Fruit fly (Drosophila melanogaster) whole organism, embryonic: ENCODE data around the gene Rlb1.

Experiments used
- ATbp ChIP-seq: fragments of 200-800 bp; sonication (Bioruptor generic); optimal IDR thresholded peaks from 2 replicates; lab custom pipeline; 2017; ENCODE audit warnings: missing biosample characterization, mild to moderate bottlenecking, missing genetic modification characterization, missing genetic modification reagents
- Bdp1 ChIP-seq: fragments of 200-800 bp; sonication (Bioruptor generic); optimal IDR thresholded peaks from 3 replicates; lab custom pipeline; 2016; ENCODE audit warnings: missing biosample characterization, missing genetic modification characterization
- CG10209 ChIP-seq: fragments of 200-800 bp; sonication (Bioruptor generic); optimal IDR thresholded peaks from 3 replicates; lab custom pipeline; 2017; ENCODE audit warnings: missing biosample characterization, mild to moderate bottlenecking, missing genetic modification characterization, missing genetic modification reagents
- CG10654 ChIP-seq: fragments of 200-800 bp; sonication (Bioruptor generic); optimal IDR thresholded peaks from 2 replicates; lab custom pipeline; 2016; ENCODE audit warnings: missing biosample characterization, missing genetic modification characterization
- CG14014 ChIP-seq: fragments of 200-800 bp; sonication (Bioruptor generic); IDR thresholded peaks from 2 replicates; pipeline ENCODE4 v1.3.6; 2022; ENCODE audit warnings: missing biosample characterization, missing genetic modification characterization
- CG14050 ChIP-seq: fragments of 200-800 bp; sonication (Bioruptor generic); IDR thresholded peaks from 3 replicates; pipeline ENCODE4 v1.3.6; 2022; ENCODE audit warnings: missing biosample characterization, missing genetic modification characterization
- CG1529 ChIP-seq: fragments of 200-800 bp; sonication (Bioruptor generic); optimal IDR thresholded peaks from 3 replicates; lab custom pipeline; 2018; ENCODE audit warnings: missing biosample characterization, missing genetic modification characterization
- CG15479 ChIP-seq: fragments of 200-800 bp; sonication (Bioruptor generic); optimal IDR thresholded peaks from 3 replicates; lab custom pipeline; 2019; ENCODE audit warnings: missing biosample characterization, mild to moderate bottlenecking, missing genetic modification characterization, moderate library complexity
- CG17328 ChIP-seq: fragments of 200-800 bp; sonication (Bioruptor generic); IDR thresholded peaks from 2 replicates; pipeline ENCODE4 v1.3.6; 2022; ENCODE audit warnings: missing biosample characterization, missing genetic modification characterization
- CG17385 ChIP-seq: fragments of 200-800 bp; sonication (Bioruptor generic); optimal IDR thresholded peaks from 3 replicates; lab custom pipeline; 2018; ENCODE audit warnings: missing biosample characterization, mild to moderate bottlenecking, missing genetic modification characterization
- CG1832 ChIP-seq: fragments of 200-800 bp; sonication (Bioruptor generic); optimal IDR thresholded peaks from 2 replicates; lab custom pipeline; 2017; ENCODE audit warnings: missing biosample characterization, mild to moderate bottlenecking, missing genetic modification characterization, inconsistent platforms
- CG2116 ChIP-seq: fragments of 200-800 bp; sonication (Bioruptor generic); optimal IDR thresholded peaks from 3 replicates; lab custom pipeline; 2018; ENCODE audit warnings: missing biosample characterization, mild to moderate bottlenecking, missing genetic modification characterization
- CG4282 ChIP-seq: fragments of 200-800 bp; sonication (Bioruptor generic); optimal IDR thresholded peaks from 2 replicates; lab custom pipeline; 2016; ENCODE audit warnings: missing biosample characterization, missing genetic modification characterization
- CG4617 ChIP-seq: fragments of 200-800 bp; sonication (Bioruptor generic); optimal IDR thresholded peaks from 3 replicates; lab custom pipeline; 2016; ENCODE audit warnings: missing biosample characterization, missing genetic modification characterization, borderline replicate concordance
- CG7271 ChIP-seq: fragments of 200-800 bp; sonication (Bioruptor generic); optimal IDR thresholded peaks from 2 replicates; lab custom pipeline; 2018; ENCODE audit warnings: missing biosample characterization, mild to moderate bottlenecking, missing genetic modification characterization, moderate library complexity
- CG8281 ChIP-seq: fragments of 200-800 bp; sonication (Bioruptor generic); optimal IDR thresholded peaks from 2 replicates; lab custom pipeline; 2018; ENCODE audit warnings: missing biosample characterization, mild to moderate bottlenecking, missing genetic modification characterization, moderate library complexity
- CG9437 ChIP-seq: fragments of 200-800 bp; sonication (Bioruptor generic); optimal IDR thresholded peaks from 2 replicates; lab custom pipeline; 2018; ENCODE audit warnings: missing biosample characterization, mild to moderate bottlenecking, missing genetic modification characterization
- CG9932 ChIP-seq: fragments of 200-800 bp; sonication (Bioruptor generic); IDR thresholded peaks from 2 replicates; pipeline ENCODE4 v1.3.6; 2022; ENCODE audit warnings: missing biosample characterization, missing genetic modification characterization
- D19A ChIP-seq: fragments of 200-800 bp; optimal IDR thresholded peaks from 3 replicates; lab custom pipeline; 2019; ENCODE audit warnings: missing biosample characterization, mild to moderate bottlenecking, missing genetic modification characterization, moderate library complexity
- Dll ChIP-seq: fragments of 200-800 bp; sonication (Bioruptor generic); IDR thresholded peaks from 4 replicates; pipeline ENCODE4 v1.3.6; 2022; ENCODE audit warnings: missing biosample characterization, missing genetic modification characterization; ENCODE audit not compliant: partially characterized antibody
- Hand ChIP-seq: fragments of 200-800 bp; sonication (Bioruptor generic); optimal IDR thresholded peaks from 2 replicates; lab custom pipeline; 2017; ENCODE audit warnings: mild to moderate bottlenecking, missing biosample characterization, missing genetic modification reagents, missing genetic modification characterization
- Hr78 ChIP-seq, 2 experiments: fragments of 200-800 bp in 1 of 2; fragments of >200 bp in 1 of 2; sonication (Bioruptor generic) in 1 of 2; optimal IDR thresholded peaks; 2 replicates each; lab custom pipeline; 2017 to 2019; ENCODE audit warnings: missing biosample characterization in 2 of 2, missing genetic modification characterization in 2 of 2, mild to moderate bottlenecking in 1 of 2, moderate library complexity in 1 of 2
- Jarid2 ChIP-seq: fragments of 200-800 bp; sonication (Bioruptor generic); optimal IDR thresholded peaks from 3 replicates; lab custom pipeline; 2017; ENCODE audit warnings: mild to moderate bottlenecking, missing biosample characterization, missing genetic modification reagents, missing genetic modification characterization
- Lpt ChIP-seq: fragments of >200 bp; optimal IDR thresholded peaks from 2 replicates; lab custom pipeline; 2018; ENCODE audit warnings: missing biosample characterization, missing genetic modification characterization
- Med ChIP-seq: fragments of 200-800 bp; sonication (Bioruptor generic); peaks from one replicate; lab custom pipeline; 2016; ENCODE audit warnings: missing biosample characterization, missing genetic modification characterization, mild to moderate bottlenecking, inconsistent platforms, moderate library complexity
- Meics ChIP-seq: fragments of 200-800 bp; sonication (Bioruptor generic); optimal IDR thresholded peaks from 2 replicates; lab custom pipeline; 2017; ENCODE audit warnings: missing biosample characterization, mild to moderate bottlenecking, missing genetic modification characterization
- Mes4 ChIP-seq: fragments of 200-800 bp; sonication (Bioruptor generic); optimal IDR thresholded peaks from 2 replicates; lab custom pipeline; 2016; ENCODE audit warnings: missing biosample characterization, missing genetic modification characterization
- Nf-YC ChIP-seq: fragments of 200-800 bp; optimal IDR thresholded peaks from 3 replicates; lab custom pipeline; 2019; ENCODE audit warnings: missing biosample characterization, mild to moderate bottlenecking, missing genetic modification characterization, moderate library complexity
- Oaz ChIP-seq: fragments of 200-800 bp; sonication (Bioruptor generic); IDR thresholded peaks from 2 replicates; pipeline ENCODE4 v1.3.6; 2022; ENCODE audit warnings: missing biosample characterization, missing genetic modification characterization
- Opbp ChIP-seq: fragments of 200-800 bp; sonication (Bioruptor generic); IDR thresholded peaks from 3 replicates; pipeline ENCODE4 v1.3.6; 2022; ENCODE audit warnings: missing biosample characterization, missing genetic modification characterization; ENCODE audit not compliant: partially characterized antibody
- PHDP ChIP-seq: fragments of 200-800 bp; sonication (Bioruptor generic); optimal IDR thresholded peaks from 3 replicates; lab custom pipeline; 2018; ENCODE audit warnings: missing biosample characterization, mild to moderate bottlenecking, missing genetic modification characterization, moderate library complexity
- Tbp ChIP-seq: fragments of >200 bp; optimal IDR thresholded peaks from 2 replicates; lab custom pipeline; 2018; ENCODE audit warnings: missing biosample characterization, missing genetic modification characterization
- ac ChIP-seq: fragments of 200-800 bp; sonication (Bioruptor generic); optimal IDR thresholded peaks from 3 replicates; lab custom pipeline; 2017; ENCODE audit warnings: missing biosample characterization, mild to moderate bottlenecking, missing genetic modification characterization
- ash1 ChIP-seq: fragments of 200-800 bp; sonication (Bioruptor generic); optimal IDR thresholded peaks from 2 replicates; lab custom pipeline; 2018; ENCODE audit warnings: missing biosample characterization, mild to moderate bottlenecking, missing genetic modification characterization
- cg ChIP-seq: fragments of 200-800 bp; sonication (Bioruptor generic); optimal IDR thresholded peaks from 3 replicates; lab custom pipeline; 2019; ENCODE audit warnings: missing biosample characterization, mild to moderate bottlenecking, missing genetic modification characterization, moderate library complexity
- croc ChIP-seq: fragments of 200-800 bp; sonication (Bioruptor generic); conservative IDR thresholded peaks from 3 replicates; pipeline ENCODE4 v1.3.6; 2022; ENCODE audit warnings: missing biosample characterization, missing genetic modification characterization
- cwo ChIP-seq: fragments of 200-800 bp; sonication (Bioruptor generic); optimal IDR thresholded peaks from 3 replicates; lab custom pipeline; 2017; ENCODE audit warnings: missing biosample characterization, missing genetic modification characterization, mild to moderate bottlenecking, moderate library complexity, missing genetic modification reagents
- dati ChIP-seq: fragments of 200-800 bp; sonication (Bioruptor generic); IDR thresholded peaks from 2 replicates; pipeline ENCODE4 v1.3.6; 2022; ENCODE audit warnings: missing biosample characterization, missing genetic modification characterization
- exex ChIP-seq: fragments of 200-800 bp; sonication (Bioruptor generic); optimal IDR thresholded peaks from 4 replicates; lab custom pipeline; 2018; ENCODE audit warnings: missing biosample characterization, mild to moderate bottlenecking, missing genetic modification characterization, moderate library complexity
- fru ChIP-seq: fragments of >200 bp; optimal IDR thresholded peaks from 2 replicates; lab custom pipeline; 2017
- ftz-f1 ChIP-seq: fragments of 200-800 bp; sonication (Bioruptor generic); optimal IDR thresholded peaks from 2 replicates; lab custom pipeline; 2016; ENCODE audit warnings: missing biosample characterization, missing genetic modification characterization
- hbn ChIP-seq: fragments of 200-800 bp; sonication (Bioruptor generic); IDR thresholded peaks from 2 replicates; pipeline ENCODE4 v1.3.6; 2022; ENCODE audit warnings: missing biosample characterization, missing genetic modification characterization; ENCODE audit not compliant: partially characterized antibody
- jing ChIP-seq: fragments of 200-800 bp; sonication (Bioruptor generic); optimal IDR thresholded peaks from 2 replicates; lab custom pipeline; 2018; ENCODE audit warnings: missing biosample characterization, mild to moderate bottlenecking, missing genetic modification characterization
- nmo ChIP-seq: fragments of 200-800 bp; sonication (Bioruptor generic); optimal IDR thresholded peaks from 2 replicates; lab custom pipeline; 2018; ENCODE audit warnings: missing biosample characterization, mild to moderate bottlenecking, missing genetic modification characterization, moderate library complexity
- odd ChIP-seq: fragments of 200-800 bp; sonication (Bioruptor generic); optimal IDR thresholded peaks from 2 replicates; lab custom pipeline; 2017; ENCODE audit warnings: missing biosample characterization, mild to moderate bottlenecking, missing genetic modification characterization
- sob ChIP-seq: fragments of 200-800 bp; sonication (Bioruptor generic); IDR thresholded peaks from 2 replicates; pipeline ENCODE4 v1.3.6; 2022; ENCODE audit warnings: missing biosample characterization, missing genetic modification characterization
- tap ChIP-seq: fragments of 200-800 bp; optimal IDR thresholded peaks from 3 replicates; lab custom pipeline; 2019; ENCODE audit warnings: missing biosample characterization, mild to moderate bottlenecking, missing genetic modification characterization, moderate library complexity
- tgo ChIP-seq: fragments of 200-800 bp; sonication (Bioruptor generic); IDR thresholded peaks from 3 replicates; pipeline ENCODE4 v1.3.6; 2022; ENCODE audit warnings: missing biosample characterization, missing genetic modification characterization
- tll ChIP-seq, 2 experiments: fragments of 200-800 bp in 1 of 2; fragments of >200 bp in 1 of 2; sonication (Bioruptor generic) in 1 of 2; optimal IDR thresholded peaks; 2 replicates each; lab custom pipeline; 2017 to 2019; ENCODE audit warnings: missing biosample characterization in 2 of 2, missing genetic modification characterization in 2 of 2, mild to moderate bottlenecking in 1 of 2, moderate library complexity in 1 of 2

Rlb1 gene

DNA sequence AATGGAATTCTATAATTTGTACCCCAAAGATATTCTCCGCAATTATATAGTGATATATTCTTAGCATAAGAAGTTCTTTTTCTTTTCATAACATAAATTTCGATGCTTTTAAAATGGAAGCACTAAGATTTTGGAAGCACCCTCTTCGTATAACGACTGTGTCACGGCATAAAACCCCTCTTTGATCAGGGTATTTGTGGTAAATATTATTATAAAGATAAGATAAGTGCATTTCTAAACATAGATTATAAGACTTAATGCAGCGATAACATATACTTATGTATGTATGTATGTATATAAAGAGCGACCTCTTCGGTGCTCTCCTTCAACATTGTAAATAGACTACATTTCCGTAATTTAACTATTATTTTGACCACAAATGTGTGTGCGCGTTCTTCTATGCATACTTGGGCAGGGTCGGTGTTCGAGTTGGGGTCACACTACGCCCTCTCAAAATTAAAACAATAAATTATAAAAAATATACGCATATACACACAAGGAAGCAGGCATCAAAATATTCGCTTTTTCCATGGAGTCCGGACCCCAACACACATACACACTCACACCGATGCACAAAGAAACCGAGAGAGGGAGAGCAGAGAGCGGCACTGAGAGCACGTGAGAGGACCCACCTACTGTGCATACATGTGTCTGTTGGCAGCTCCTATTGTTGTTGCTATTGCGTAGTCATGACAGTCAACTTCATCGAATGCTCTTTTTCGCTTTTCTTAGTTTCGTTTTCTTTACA, 37.3 kb downstream of the Rlb1 start (continued):
- TF ChIP-seq CG9437 (GFP tag; lab: Kevin White, UChicago) (peak; percentile 12), ATbp (GFP tag; lab: Kevin White, UChicago) (peak; percentile 27), Lpt (GFP tag; lab: Kevin White, UChicago) (no peak), CG17328 (no peak), CG1529 (GFP tag; lab: Kevin White, UChicago) (no peak), CG9932 (GFP tag; lab: Robert Waterston, UW) (no peak), Nf-YC (tag; lab: Kevin White, UChicago) (no peak), tll (GFP tag; optimal IDR thresholded peaks at IDR 0.05; lab: Kevin White, UChicago) (no peak), Tbp (peak; percentile 44), D19A (tag; lab: Kevin White, UChicago) (peak; percentile 63), odd (peak; percentile 6), Opbp (GFP tag; lab: Robert Waterston, UW) (no peak), CG10209 (GFP tag; lab: Kevin White, UChicago) (no peak), Hand (GFP tag; lab: Kevin White, UChicago) (no peak), CG7271 (tag; lab: Kevin White, UChicago) (no peak), Bdp1 (no peak), CG4282 (no peak), dati (GFP tag; lab: Robert Waterston, UW) (no peak), sob (GFP tag; lab: Robert Waterston, UW) (no peak), PHDP (tag; lab: Kevin White, UChicago) (peak; percentile 1), hbn (no peak), tap (peak; percentile 1), CG10654 (GFP tag; lab: Kevin White, UChicago) (no peak), cg (GFP tag; lab: Kevin White, UChicago) (peak; percentile 95), croc (GFP tag; lab: Robert Waterston, UW) (no peak), cwo (GFP tag; lab: Kevin White, UChicago) (no peak), nmo (GFP tag; lab: Kevin White, UChicago) (no peak), tgo (GFP tag; lab: Robert Waterston, UW) (no peak), Dll (no peak), jing (GFP tag; lab: Kevin White, UChicago) (no peak), CG1832 (GFP tag; lab: Kevin White, UChicago) (no peak), CG15479 (GFP tag; lab: Kevin White, UChicago) (peak; percentile 41), CG8281 (tag; lab: Kevin White, UChicago) (no peak), exex (tag; lab: Kevin White, UChicago) (peak; percentile 39), CG14050 (no peak), CG2116 (GFP tag; lab: Kevin White, UChicago) (no peak), ftz-f1 (no peak), ac (GFP tag; lab: Kevin White, UChicago) (no peak), CG4617 (no peak), Mes4 (GFP tag; lab: Kevin White, UChicago) (no peak), ash1 (GFP tag; lab: Kevin White, UChicago) (peak; percentile 37), Med (GFP tag; lab: Kevin White, UChicago) (peak; percentile 66), Oaz (GFP tag; lab: Robert Waterston, UW) (no peak), Meics (GFP tag; lab: Kevin White, UChicago) (no peak), Jarid2 (GFP tag; lab: Kevin White, UChicago) (no peak), Hr78 (GFP tag; optimal IDR thresholded peaks at IDR 0.05; lab: Kevin White, UChicago) (peak in 1 of 2 experiments; percentile 80), CG17385 (GFP tag; lab: Kevin White, UChicago) (peak; percentile 18), CG14014 (GFP tag; lab: Robert Waterston, UW) (no peak), fru (lab: Kevin White, UChicago) (no peak)
